Fruit fly (Drosophila melanogaster) whole organism, embryonic: ENCODE data around the gene 14-3-3epsilon.

Experiments
- Aef1 ChIP-seq: fragments of 200-800 bp; sonication (Bioruptor generic); IDR thresholded peaks from 3 replicates; pipeline ENCODE4 v1.3.6; 2022; ENCODE audit warnings: missing biosample characterization, missing genetic modification characterization
- Atf-2 ChIP-seq: fragments of 200-800 bp; sonication (Bioruptor generic); optimal IDR thresholded peaks from 2 replicates; lab custom pipeline; 2016; ENCODE audit warnings: missing biosample characterization, missing genetic modification characterization
- BEAF-32 ChIP-seq: fragments of 200-800 bp; sonication (Bioruptor generic); optimal IDR thresholded peaks from 3 replicates; lab custom pipeline; 2017; ENCODE audit warnings: missing biosample characterization, missing genetic modification characterization, mild to moderate bottlenecking, moderate library complexity, missing genetic modification reagents
- CG12219 ChIP-seq: fragments of 200-800 bp; sonication (Bioruptor generic); optimal IDR thresholded peaks from 3 replicates; lab custom pipeline; 2018; ENCODE audit warnings: missing biosample characterization, mild to moderate bottlenecking, missing genetic modification characterization
- CG12942 ChIP-seq: fragments of 200-800 bp; sonication (Bioruptor generic); optimal IDR thresholded peaks from 3 replicates; lab custom pipeline; 2016; ENCODE audit warnings: missing biosample characterization, missing genetic modification characterization
- CG13775 ChIP-seq: fragments of 200-800 bp; sonication (Bioruptor generic); optimal IDR thresholded peaks from 3 replicates; lab custom pipeline; 2017; ENCODE audit warnings: missing biosample characterization, mild to moderate bottlenecking, missing genetic modification characterization
- CG16863 ChIP-seq: fragments of 200-800 bp; sonication (Bioruptor generic); optimal IDR thresholded peaks from 3 replicates; lab custom pipeline; 2016; ENCODE audit warnings: missing biosample characterization, missing genetic modification characterization
- CG18599 ChIP-seq: fragments of 200-800 bp; sonication (Bioruptor generic); optimal IDR thresholded peaks from 3 replicates; lab custom pipeline; 2017; ENCODE audit warnings: missing biosample characterization, missing genetic modification characterization, mild to moderate bottlenecking, moderate library complexity, missing genetic modification reagents
- CG18764 ChIP-seq: fragments of 200-800 bp; sonication (Bioruptor generic); optimal IDR thresholded peaks from 3 replicates; lab custom pipeline; 2016; ENCODE audit warnings: missing biosample characterization, missing genetic modification characterization
- CG2116 ChIP-seq: fragments of 200-800 bp; sonication (Bioruptor generic); optimal IDR thresholded peaks from 3 replicates; lab custom pipeline; 2018; ENCODE audit warnings: missing biosample characterization, mild to moderate bottlenecking, missing genetic modification characterization
- CG2129 ChIP-seq: fragments of 200-800 bp; sonication (Bioruptor generic); IDR thresholded peaks from 2 replicates; pipeline ENCODE4 v1.3.6; 2022; ENCODE audit warnings: missing biosample characterization, missing genetic modification characterization; ENCODE audit not compliant: partially characterized antibody
- CG2202 ChIP-seq: fragments of 200-800 bp; sonication (Bioruptor generic); optimal IDR thresholded peaks from 2 replicates; lab custom pipeline; 2018; ENCODE audit warnings: missing biosample characterization, mild to moderate bottlenecking, missing genetic modification characterization
- CG3838 ChIP-seq: fragments of 200-800 bp; sonication (Bioruptor generic); optimal IDR thresholded peaks from 3 replicates; lab custom pipeline; 2016; ENCODE audit warnings: missing biosample characterization, missing genetic modification characterization
- CG42726 ChIP-seq: fragments of 200-800 bp; sonication (Bioruptor generic); IDR thresholded peaks from 2 replicates; pipeline ENCODE4 v1.3.6; 2022; ENCODE audit warnings: missing biosample characterization, missing genetic modification characterization; ENCODE audit not compliant: partially characterized antibody
- CG6813 ChIP-seq: fragments of 200-800 bp; sonication (Bioruptor generic); optimal IDR thresholded peaks from 2 replicates; lab custom pipeline; 2017; ENCODE audit warnings: missing biosample characterization, missing genetic modification characterization, mild to moderate bottlenecking, moderate library complexity, missing genetic modification reagents
- CG7745 ChIP-seq: fragments of 200-800 bp; sonication (Bioruptor generic); optimal IDR thresholded peaks from 2 replicates; lab custom pipeline; 2018; ENCODE audit warnings: missing biosample characterization, mild to moderate bottlenecking, missing genetic modification characterization, moderate library complexity
- CG7839 ChIP-seq: fragments of 200-800 bp; sonication (Bioruptor generic); optimal IDR thresholded peaks from 3 replicates; lab custom pipeline; 2018; ENCODE audit warnings: missing biosample characterization, mild to moderate bottlenecking, missing genetic modification characterization, moderate library complexity
- CG8478 ChIP-seq: fragments of >200 bp; optimal IDR thresholded peaks from 2 replicates; lab custom pipeline; 2018
- CG9215 ChIP-seq: fragments of 200-800 bp; sonication (Bioruptor generic); IDR thresholded peaks from 2 replicates; pipeline ENCODE4 v1.3.6; 2022; ENCODE audit warnings: missing biosample characterization, missing genetic modification characterization
- CG9727 ChIP-seq: fragments of 200-800 bp; sonication (Bioruptor generic); optimal IDR thresholded peaks from 3 replicates; lab custom pipeline; 2017; ENCODE audit warnings: missing biosample characterization, mild to moderate bottlenecking, missing genetic modification characterization
- CG9876 ChIP-seq: fragments of 200-800 bp; sonication (Bioruptor generic); optimal IDR thresholded peaks from 2 replicates; lab custom pipeline; 2016; ENCODE audit warnings: missing biosample characterization, missing genetic modification characterization
- Chrac-16 ChIP-seq: fragments of 200-800 bp; sonication (Bioruptor generic); optimal IDR thresholded peaks from 3 replicates; lab custom pipeline; 2016; ENCODE audit warnings: missing biosample characterization, missing genetic modification characterization
- Doc3 ChIP-seq: fragments of 200-800 bp; sonication (Bioruptor generic); IDR thresholded peaks from 3 replicates; pipeline ENCODE4 v1.3.6; 2022; ENCODE audit warnings: missing biosample characterization, missing genetic modification characterization; ENCODE audit not compliant: partially characterized antibody
- Dref ChIP-seq: fragments of 200-800 bp; sonication (Bioruptor generic); IDR thresholded peaks from 2 replicates; pipeline ENCODE4 v1.3.6; 2022; ENCODE audit warnings: missing biosample characterization, missing genetic modification characterization
- Gug ChIP-seq: fragments of 200-800 bp; sonication (Bioruptor generic); IDR thresholded peaks from 4 replicates; pipeline ENCODE4 v1.3.6; 2022; ENCODE audit warnings: missing biosample characterization, missing genetic modification characterization
- Hr3 ChIP-seq: fragments of 200-800 bp; sonication (Bioruptor generic); optimal IDR thresholded peaks from 3 replicates; lab custom pipeline; 2016; ENCODE audit warnings: missing biosample characterization, missing genetic modification characterization
- Hr51 ChIP-seq, 2 experiments: fragments of 200-800 bp; sonication (Bioruptor generic); optimal IDR thresholded peaks; 2 replicates in 1 of 2; 3 replicates in 1 of 2; lab custom pipeline; 2016 to 2018; ENCODE audit warnings: missing biosample characterization in 2 of 2, missing genetic modification characterization in 2 of 2, mild to moderate bottlenecking in 1 of 2, moderate library complexity in 1 of 2
- Mad ChIP-seq: fragments of 200-800 bp; sonication (Bioruptor generic); optimal IDR thresholded peaks from 2 replicates; lab custom pipeline; 2016; ENCODE audit warnings: missing biosample characterization, missing genetic modification characterization
- Max ChIP-seq: fragments of 200-800 bp; sonication (Bioruptor generic); optimal IDR thresholded peaks from 2 replicates; lab custom pipeline; 2016; ENCODE audit warnings: missing biosample characterization, mild to moderate bottlenecking, missing genetic modification characterization
- Myb ChIP-seq: fragments of 200-800 bp; sonication (Bioruptor generic); optimal IDR thresholded peaks from 2 replicates; lab custom pipeline; 2016; ENCODE audit warnings: missing biosample characterization, missing genetic modification characterization
- Xrp1 ChIP-seq: fragments of 200-800 bp; sonication (Bioruptor generic); IDR thresholded peaks from 2 replicates; pipeline ENCODE4 v1.3.6; 2022; ENCODE audit warnings: missing biosample characterization, missing genetic modification characterization
- al ChIP-seq: fragments of 200-800 bp; sonication (Bioruptor generic); IDR thresholded peaks from 2 replicates; pipeline ENCODE4 v1.3.6; 2022; ENCODE audit warnings: missing biosample characterization, missing genetic modification characterization
- bcd ChIP-seq: fragments of 200-800 bp; sonication (Bioruptor generic); optimal IDR thresholded peaks from 2 replicates; lab custom pipeline; 2017; ENCODE audit warnings: missing biosample characterization, mild to moderate bottlenecking, missing genetic modification characterization
- cas ChIP-seq: fragments of 200-800 bp; sonication (Bioruptor generic); IDR thresholded peaks from 2 replicates; pipeline ENCODE4 v1.3.6; 2022; ENCODE audit warnings: missing biosample characterization, missing genetic modification characterization
- caup ChIP-seq: fragments of 200-800 bp; sonication (Bioruptor generic); optimal IDR thresholded peaks from 3 replicates; lab custom pipeline; 2017; ENCODE audit warnings: missing biosample characterization, mild to moderate bottlenecking, missing genetic modification characterization, moderate library complexity; ENCODE audit not compliant: severe bottlenecking
- croc ChIP-seq: fragments of 200-800 bp; sonication (Bioruptor generic); conservative IDR thresholded peaks from 3 replicates; pipeline ENCODE4 v1.3.6; 2022; ENCODE audit warnings: missing biosample characterization, missing genetic modification characterization
- dmrt99B ChIP-seq: fragments of 200-800 bp; sonication (Bioruptor generic); optimal IDR thresholded peaks from 2 replicates; lab custom pipeline; 2018; ENCODE audit warnings: missing biosample characterization, mild to moderate bottlenecking, missing genetic modification characterization, moderate library complexity
- eyg ChIP-seq: fragments of 200-800 bp; sonication (Bioruptor generic); optimal IDR thresholded peaks from 3 replicates; lab custom pipeline; 2016; ENCODE audit warnings: missing biosample characterization, missing genetic modification characterization
- fd96Cb ChIP-seq: fragments of 200-800 bp; sonication (Bioruptor generic); optimal IDR thresholded peaks from 2 replicates; lab custom pipeline; 2018; ENCODE audit warnings: missing biosample characterization, mild to moderate bottlenecking, missing genetic modification characterization, moderate library complexity
- grn ChIP-seq: fragments of 200-800 bp; sonication (Bioruptor generic); optimal IDR thresholded peaks from 3 replicates; lab custom pipeline; 2017; ENCODE audit warnings: missing biosample characterization, missing genetic modification characterization
- jumu ChIP-seq: fragments of 200-800 bp; sonication (Bioruptor generic); optimal IDR thresholded peaks from 3 replicates; lab custom pipeline; 2016; ENCODE audit warnings: missing biosample characterization, missing genetic modification characterization
- lilli ChIP-seq: fragments of 200-800 bp; sonication (Bioruptor generic); optimal IDR thresholded peaks from 3 replicates; lab custom pipeline; 2016; ENCODE audit warnings: missing biosample characterization, missing genetic modification characterization
- mld ChIP-seq: fragments of 200-800 bp; sonication (Bioruptor generic); IDR thresholded peaks from 3 replicates; pipeline ENCODE4 v1.3.6; 2022; ENCODE audit warnings: missing biosample characterization, missing genetic modification characterization; ENCODE audit not compliant: partially characterized antibody
- prd ChIP-seq, 3 experiments: fragments of >200 bp in 2 of 3; fragments of 200-800 bp in 1 of 3; sonication (Bioruptor generic) in 1 of 3; optimal IDR thresholded peaks in 2 of 3; IDR thresholded peaks in 1 of 3; 2 replicates in 2 of 3; 3 replicates in 1 of 3; pipeline versions ENCODE4 v1.3.6 to Lab custom; 2017 to 2022; ENCODE audit warnings: missing biosample characterization in 1 of 3, missing genetic modification characterization in 1 of 3
- pum ChIP-seq: fragments of 200-800 bp; sonication (Bioruptor generic); optimal IDR thresholded peaks from 2 replicates; lab custom pipeline; 2016; ENCODE audit warnings: missing biosample characterization, missing genetic modification characterization
- ssp ChIP-seq: fragments of 200-800 bp; sonication (Bioruptor generic); IDR thresholded peaks from 2 replicates; pipeline ENCODE4 v1.3.6; 2022; ENCODE audit warnings: missing biosample characterization, missing genetic modification characterization
- tin ChIP-seq: fragments of 200-800 bp; sonication (Bioruptor generic); optimal IDR thresholded peaks from 3 replicates; lab custom pipeline; 2016; ENCODE audit warnings: missing biosample characterization, missing genetic modification characterization
- trem ChIP-seq: fragments of 200-800 bp; optimal IDR thresholded peaks from 3 replicates; lab custom pipeline; 2019; ENCODE audit warnings: missing biosample characterization, mild to moderate bottlenecking, missing genetic modification characterization, moderate library complexity
- twi ChIP-seq: fragments of 200-800 bp; optimal IDR thresholded peaks from 2 replicates; lab custom pipeline; 2019; ENCODE audit warnings: missing biosample characterization, mild to moderate bottlenecking, missing genetic modification characterization, moderate library complexity
- zfh2 ChIP-seq: fragments of 200-800 bp; sonication (Bioruptor generic); optimal IDR thresholded peaks from 2 replicates; lab custom pipeline; 2016; ENCODE audit warnings: missing biosample characterization, missing genetic modification characterization

14-3-3epsilon gene

dm6 chr3R:18215300-18215699, 27.0 kb upstream of the 14-3-3epsilon start (continued):
- TF ChIP-seq twi (tag; lab: Kevin White, UChicago) = no peak
- peak; percentile 3 for TF ChIP-seq fd96Cb (tag; lab: Kevin White, UChicago)
- peak; percentile 15 for TF ChIP-seq eyg (GFP tag; lab: Kevin White, UChicago)
- peak; percentile 47 for TF ChIP-seq CG2129 (GFP tag; lab: Robert Waterston, UW)
- TF ChIP-seq croc (GFP tag; lab: Robert Waterston, UW) = no peak
- no peak for TF ChIP-seq cas (GFP tag; lab: Robert Waterston, UW)
- TF ChIP-seq CG12219 (GFP tag; lab: Kevin White, UChicago) = no peak
- TF ChIP-seq Hr3 = peak; percentile 1
- TF ChIP-seq pum (GFP tag; lab: Kevin White, UChicago) = peak; percentile 24
- TF ChIP-seq Mad (GFP tag; lab: Kevin White, UChicago) = peak; percentile 3
- peak; percentile 68 for TF ChIP-seq lilli (GFP tag; lab: Kevin White, UChicago)
- TF ChIP-seq tin (GFP tag; lab: Kevin White, UChicago) = peak; percentile 54
- no peak for TF ChIP-seq grn
- no peak for TF ChIP-seq CG8478 (lab: Kevin White, UChicago)
- TF ChIP-seq mld (GFP tag; lab: Robert Waterston, UW) = no peak
- no peak for TF ChIP-seq Xrp1 (GFP tag; lab: Robert Waterston, UW)
- peak; percentile 2 for TF ChIP-seq caup (GFP tag; lab: Kevin White, UChicago)
- 0 out of 2 replicates have a peak, but pooled peaks have one; percentile 44 for TF ChIP-seq CG42726
- TF ChIP-seq Atf-2 = peak; percentile 40
- TF ChIP-seq CG18764 (GFP tag; lab: Kevin White, UChicago) = peak; percentile 1
- TF ChIP-seq CG6813 (GFP tag; lab: Kevin White, UChicago) = no peak
- TF ChIP-seq CG9215 (GFP tag; lab: Robert Waterston, UW) = no peak
- TF ChIP-seq Dref (GFP tag; lab: Robert Waterston, UW) = no peak
- TF ChIP-seq CG9727 (GFP tag; lab: Kevin White, UChicago) = peak; percentile 10
- TF ChIP-seq Hr51 (GFP tag; optimal IDR thresholded peaks at IDR 0.05; lab: Kevin White, UChicago) = peak in 1 of 2 experiments; percentile 19
- TF ChIP-seq CG12942 = peak; percentile 6
- TF ChIP-seq CG13775 (GFP tag; lab: Kevin White, UChicago) = peak; percentile 31
- TF ChIP-seq bcd = peak; percentile 20
- no peak for TF ChIP-seq CG7745 (tag; lab: Kevin White, UChicago)
- TF ChIP-seq CG18599 (GFP tag; lab: Kevin White, UChicago) = peak; percentile 7
- TF ChIP-seq ssp = no peak
- no peak; the same call in 2 of the 3 replicates for TF ChIP-seq Aef1 (GFP tag; lab: Robert Waterston, UW)
- peak; percentile 48 for TF ChIP-seq Chrac-16 (GFP tag; lab: Kevin White, UChicago)
- peak; percentile 8 for TF ChIP-seq jumu (GFP tag; lab: Kevin White, UChicago)
- TF ChIP-seq Gug = no peak
- TF ChIP-seq zfh2 (GFP tag; lab: Kevin White, UChicago) = peak; percentile 57
- TF ChIP-seq CG2116 (GFP tag; lab: Kevin White, UChicago) = peak; percentile 53
- peak; percentile 20 for TF ChIP-seq trem (tag; lab: Kevin White, UChicago)
- TF ChIP-seq CG2202 = no peak
- TF ChIP-seq CG7839 (tag; lab: Kevin White, UChicago) = peak; percentile 40
- peak; percentile 53 for TF ChIP-seq Myb (GFP tag; lab: Kevin White, UChicago)
- TF ChIP-seq BEAF-32 = peak; percentile 70
- peak; percentile 12 for TF ChIP-seq CG16863 (GFP tag; lab: Kevin White, UChicago)
- 0 out of 2 replicates have a peak, but pooled peaks have one; percentile 10 for TF ChIP-seq al (GFP tag; lab: Robert Waterston, UW)
- no peak for TF ChIP-seq Max (GFP tag; lab: Kevin White, UChicago)
- TF ChIP-seq prd (optimal IDR thresholded peaks at IDR 0.05; lab: Kevin White, UChicago) = no peak
- TF ChIP-seq prd (GFP tag; IDR thresholded peaks at IDR 0.05; lab: Robert Waterston, UW) = no peak
- peak; percentile 26 for TF ChIP-seq CG9876
- TF ChIP-seq CG3838 (GFP tag; lab: Kevin White, UChicago) = no peak
- peak; percentile 88 for TF ChIP-seq Doc3 (GFP tag; lab: Robert Waterston, UW)
- no peak for TF ChIP-seq dmrt99B (tag; lab: Kevin White, UChicago)
